Fruit fly (Drosophila melanogaster) whole organism, prepupa: ENCODE measurements around the gene APP-BP1.

Source experiments
- Blimp-1 ChIP-seq: fragments of 200-800 bp; sonication (Bioruptor generic); optimal IDR thresholded peaks from 3 replicates; lab custom pipeline; 2017; ENCODE audit warnings: missing biosample characterization, missing genetic modification characterization, mild to moderate bottlenecking, moderate library complexity, missing genetic modification reagents
- CG10631 ChIP-seq: fragments of 200-800 bp; sonication (Bioruptor generic); optimal IDR thresholded peaks from 2 replicates; lab custom pipeline; 2016; ENCODE audit warnings: missing biosample characterization, missing genetic modification characterization
- CG10669 ChIP-seq: fragments of 200-800 bp; sonication (Bioruptor generic); optimal IDR thresholded peaks from 3 replicates; lab custom pipeline; 2018; ENCODE audit warnings: missing biosample characterization, mild to moderate bottlenecking, missing genetic modification characterization, moderate library complexity
- CG11294 ChIP-seq: fragments of 200-800 bp; sonication (Bioruptor generic); IDR thresholded peaks from 2 replicates; pipeline ENCODE4 v1.3.6; 2022; ENCODE audit warnings: missing biosample characterization, missing genetic modification characterization
- CG11902 ChIP-seq: fragments of 200-800 bp; sonication (Bioruptor generic); optimal IDR thresholded peaks from 3 replicates; lab custom pipeline; 2016; ENCODE audit warnings: missing biosample characterization, missing genetic modification characterization
- CG16779 ChIP-seq: fragments of 200-800 bp; sonication (Bioruptor generic); optimal IDR thresholded peaks from 3 replicates; lab custom pipeline; 2017; ENCODE audit warnings: missing biosample characterization, mild to moderate bottlenecking, missing genetic modification characterization
- CG31627 ChIP-seq: fragments of 200-800 bp; sonication (Bioruptor generic); optimal IDR thresholded peaks from 3 replicates; lab custom pipeline; 2016; ENCODE audit warnings: missing biosample characterization, missing genetic modification characterization
- CG32006 ChIP-seq: fragments of 200-800 bp; sonication (Bioruptor generic); optimal IDR thresholded peaks from 3 replicates; lab custom pipeline; 2017; ENCODE audit warnings: missing biosample characterization, mild to moderate bottlenecking, missing genetic modification characterization
- CG3919 ChIP-seq: fragments of 200-800 bp; sonication (Bioruptor generic); optimal IDR thresholded peaks from 3 replicates; lab custom pipeline; 2016; ENCODE audit warnings: missing biosample characterization, missing genetic modification characterization
- CG4318 ChIP-seq: fragments of 200-800 bp; sonication (Bioruptor generic); optimal IDR thresholded peaks from 3 replicates; lab custom pipeline; 2017; ENCODE audit warnings: missing biosample characterization, mild to moderate bottlenecking, missing genetic modification characterization
- CG6163 ChIP-seq: fragments of 200-800 bp; sonication (Bioruptor generic); IDR thresholded peaks from 3 replicates; pipeline ENCODE4 v1.3.6; 2022; ENCODE audit warnings: missing biosample characterization, missing genetic modification characterization
- CG6276 ChIP-seq: fragments of 200-800 bp; sonication (Bioruptor generic); optimal IDR thresholded peaks from 2 replicates; lab custom pipeline; 2017; ENCODE audit warnings: missing biosample characterization, mild to moderate bottlenecking, missing genetic modification characterization
- CG6792 ChIP-seq: fragments of 200-800 bp; sonication (Bioruptor generic); optimal IDR thresholded peaks from 3 replicates; lab custom pipeline; 2016; ENCODE audit warnings: missing biosample characterization, missing genetic modification characterization
- CG6854 ChIP-seq: fragments of 200-800 bp; sonication (Bioruptor generic); optimal IDR thresholded peaks from 2 replicates; lab custom pipeline; 2017; ENCODE audit warnings: missing biosample characterization, mild to moderate bottlenecking, missing genetic modification characterization
- CG7368 ChIP-seq: fragments of 200-800 bp; sonication (Bioruptor generic); optimal IDR thresholded peaks from 3 replicates; lab custom pipeline; 2016; ENCODE audit warnings: missing biosample characterization, missing genetic modification characterization
- CG8119 ChIP-seq: fragments of 200-800 bp; sonication (Bioruptor generic); IDR thresholded peaks from 3 replicates; pipeline ENCODE4 v1.3.6; 2022; ENCODE audit warnings: missing biosample characterization, missing genetic modification characterization
- CG8319 ChIP-seq: fragments of 200-800 bp; sonication (Bioruptor generic); optimal IDR thresholded peaks from 3 replicates; lab custom pipeline; 2016; ENCODE audit warnings: missing biosample characterization, missing genetic modification characterization
- CG8632 ChIP-seq: fragments of 200-800 bp; sonication (Bioruptor generic); optimal IDR thresholded peaks from 3 replicates; lab custom pipeline; 2016; ENCODE audit warnings: missing biosample characterization, missing genetic modification characterization
- CG9139 ChIP-seq: fragments of 200-800 bp; sonication (Bioruptor generic); optimal IDR thresholded peaks from 3 replicates; lab custom pipeline; 2017; ENCODE audit warnings: missing biosample characterization, mild to moderate bottlenecking, missing genetic modification characterization
- Eip75B ChIP-seq: fragments of 200-800 bp; sonication (Bioruptor generic); optimal IDR thresholded peaks from 3 replicates; lab custom pipeline; 2016; ENCODE audit warnings: missing biosample characterization, missing genetic modification characterization
- Eip78C ChIP-seq: fragments of 200-800 bp; sonication (Bioruptor generic); peaks from one replicate; lab custom pipeline; 2016; ENCODE audit warnings: missing biosample characterization, missing genetic modification characterization
- Eip93F ChIP-seq: fragments of 200-800 bp; sonication (Bioruptor generic); optimal IDR thresholded peaks from 2 replicates; lab custom pipeline; 2016; ENCODE audit warnings: missing biosample characterization, mild to moderate bottlenecking, missing genetic modification characterization
- Ets21C ChIP-seq: fragments of 200-800 bp; sonication (Bioruptor generic); optimal IDR thresholded peaks from 3 replicates; lab custom pipeline; 2016; ENCODE audit warnings: missing biosample characterization, missing genetic modification characterization
- Ets96B ChIP-seq: fragments of 200-800 bp; optimal IDR thresholded peaks from 2 replicates; lab custom pipeline; 2019; ENCODE audit warnings: missing biosample characterization, mild to moderate bottlenecking, missing genetic modification characterization, moderate library complexity
- Gug ChIP-seq: fragments of 200-800 bp; sonication (Bioruptor generic); IDR thresholded peaks from 2 replicates; pipeline ENCODE4 v1.3.6; 2022; ENCODE audit warnings: missing biosample characterization, missing genetic modification characterization
- Hr38 ChIP-seq: sonication (Bioruptor generic); optimal IDR thresholded peaks from 2 replicates; lab custom pipeline; 2016; ENCODE audit warnings: missing biosample characterization, missing genetic modification characterization
- Hr39 ChIP-seq: fragments of 200-800 bp; sonication (Bioruptor generic); optimal IDR thresholded peaks from 2 replicates; lab custom pipeline; 2016; ENCODE audit warnings: missing biosample characterization, missing genetic modification characterization
- Hr4 ChIP-seq: fragments of 200-800 bp; sonication (Bioruptor generic); optimal IDR thresholded peaks from 3 replicates; lab custom pipeline; 2016; ENCODE audit warnings: missing biosample characterization, missing genetic modification characterization
- Lpt ChIP-seq: fragments of 200-800 bp; sonication (Bioruptor generic); optimal IDR thresholded peaks from 3 replicates; lab custom pipeline; 2016; ENCODE audit warnings: missing biosample characterization, missing genetic modification characterization
- Met ChIP-seq: fragments of 200-800 bp; sonication (Bioruptor generic); optimal IDR thresholded peaks from 3 replicates; lab custom pipeline; 2016; ENCODE audit warnings: missing biosample characterization, missing genetic modification characterization
- Smox ChIP-seq: fragments of 200-800 bp; sonication (Bioruptor generic); optimal IDR thresholded peaks from 3 replicates; lab custom pipeline; 2016; ENCODE audit warnings: missing biosample characterization, missing genetic modification characterization
- Sox14 ChIP-seq: fragments of 200-800 bp; sonication (Bioruptor generic); optimal IDR thresholded peaks from 3 replicates; lab custom pipeline; 2016; ENCODE audit warnings: missing biosample characterization, missing genetic modification characterization
- achi ChIP-seq: fragments of 200-800 bp; sonication (Bioruptor generic); optimal IDR thresholded peaks from 3 replicates; lab custom pipeline; 2016; ENCODE audit warnings: missing biosample characterization, missing genetic modification characterization
- acj6 ChIP-seq: fragments of 200-800 bp; sonication (Bioruptor generic); optimal IDR thresholded peaks from 3 replicates; lab custom pipeline; 2016; ENCODE audit warnings: missing biosample characterization, missing genetic modification characterization
- cyc ChIP-seq: fragments of 200-800 bp; sonication (Bioruptor generic); optimal IDR thresholded peaks from 3 replicates; lab custom pipeline; 2016; ENCODE audit warnings: missing biosample characterization, missing genetic modification characterization
- dac ChIP-seq: fragments of 200-800 bp; sonication (Bioruptor generic); optimal IDR thresholded peaks from 2 replicates; lab custom pipeline; 2017; ENCODE audit warnings: missing biosample characterization, mild to moderate bottlenecking, missing genetic modification characterization
- dsx ChIP-seq: fragments of 200-800 bp; optimal IDR thresholded peaks from 3 replicates; lab custom pipeline; 2019; ENCODE audit warnings: missing biosample characterization, mild to moderate bottlenecking, missing genetic modification characterization, moderate library complexity; ENCODE audit not compliant: poor library complexity, severe bottlenecking
- esn ChIP-seq: fragments of 200-800 bp; sonication (Bioruptor generic); optimal IDR thresholded peaks from 2 replicates; lab custom pipeline; 2016; ENCODE audit warnings: missing biosample characterization, mild to moderate bottlenecking, missing genetic modification characterization, moderate library complexity
- fd59A ChIP-seq: fragments of 200-800 bp; sonication (Bioruptor generic); optimal IDR thresholded peaks from 2 replicates; lab custom pipeline; 2017; ENCODE audit warnings: missing biosample characterization, mild to moderate bottlenecking, missing genetic modification characterization, missing genetic modification reagents
- fd85E ChIP-seq: fragments of 200-800 bp; sonication (Bioruptor generic); optimal IDR thresholded peaks from 3 replicates; lab custom pipeline; 2016; ENCODE audit warnings: missing biosample characterization, missing genetic modification characterization
- fkh ChIP-seq: fragments of 200-800 bp; sonication (Bioruptor generic); optimal IDR thresholded peaks from 3 replicates; lab custom pipeline; 2017; ENCODE audit warnings: missing biosample characterization, mild to moderate bottlenecking, missing genetic modification characterization, moderate library complexity
- net ChIP-seq: fragments of 200-800 bp; sonication (Bioruptor generic); optimal IDR thresholded peaks from 3 replicates; lab custom pipeline; 2016; ENCODE audit warnings: missing biosample characterization, missing genetic modification characterization
- pdm3 ChIP-seq: fragments of 200-800 bp; sonication (Bioruptor generic); optimal IDR thresholded peaks from 3 replicates; lab custom pipeline; 2016; ENCODE audit warnings: missing biosample characterization, missing genetic modification characterization
- spab ChIP-seq: fragments of 200-800 bp; sonication (Bioruptor generic); optimal IDR thresholded peaks from 2 replicates; lab custom pipeline; 2017; ENCODE audit warnings: missing biosample characterization, mild to moderate bottlenecking, missing genetic modification characterization, missing genetic modification reagents
- ss ChIP-seq, 2 experiments: fragments of 200-800 bp; sonication (Bioruptor generic); optimal IDR thresholded peaks; 2 replicates in 1 of 2; 3 replicates in 1 of 2; lab custom pipeline; 2017 to 2018; ENCODE audit warnings: mild to moderate bottlenecking in 2 of 2, missing biosample characterization in 2 of 2, missing genetic modification characterization in 2 of 2, moderate library complexity in 1 of 2
- svp ChIP-seq: fragments of 200-800 bp; sonication (Bioruptor generic); peaks from one replicate; lab custom pipeline; 2016; ENCODE audit warnings: missing biosample characterization, missing genetic modification characterization
- topi ChIP-seq: fragments of 200-800 bp; sonication (Bioruptor generic); optimal IDR thresholded peaks from 3 replicates; lab custom pipeline; 2016; ENCODE audit warnings: missing biosample characterization, missing genetic modification characterization
- vri ChIP-seq: fragments of 200-800 bp; sonication (Bioruptor generic); optimal IDR thresholded peaks from 3 replicates; lab custom pipeline; 2016; ENCODE audit warnings: missing biosample characterization, mild to moderate bottlenecking, missing genetic modification characterization

Gene APP-BP1

DNA sequence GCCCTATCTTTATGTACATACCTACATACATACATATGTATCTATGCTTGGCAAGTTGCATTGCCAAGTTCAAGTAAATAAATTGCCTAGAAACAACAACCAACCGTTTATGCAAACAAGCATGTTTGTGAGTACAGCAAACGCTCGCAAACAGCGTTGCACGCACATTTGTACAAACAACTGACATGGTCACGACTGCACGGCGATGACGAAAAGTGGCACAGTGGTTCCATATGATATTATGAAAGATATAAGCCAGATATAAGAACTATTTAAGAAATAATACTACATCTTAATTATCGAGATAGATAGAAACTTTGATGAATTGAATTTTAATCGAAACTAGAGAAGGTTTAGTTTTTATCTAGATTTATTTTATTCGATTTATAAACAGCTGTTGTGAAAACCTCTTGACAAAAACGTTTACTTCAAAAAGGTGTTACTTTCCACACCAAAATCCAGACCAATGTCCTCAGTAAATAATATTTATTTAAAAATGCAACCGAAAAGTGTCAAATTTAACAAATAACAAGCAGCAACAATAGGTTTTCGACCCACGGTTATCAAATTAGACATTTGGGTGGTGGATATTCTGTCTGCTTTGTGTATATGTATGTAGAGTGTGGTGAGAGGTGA lies 8.3 kb upstream of the APP-BP1 start (continued):
- TF ChIP-seq achi (GFP tag; lab: Kevin White, UChicago) (peak; percentile 77), Eip93F (GFP tag; lab: Kevin White, UChicago) (no peak), acj6 (peak; percentile 62), CG11902 (GFP tag; lab: Kevin White, UChicago) (no peak), spab (GFP tag; lab: Kevin White, UChicago) (peak; percentile 15), CG16779 (tag; lab: Kevin White, UChicago) (peak; percentile 3), dsx (no peak), Gug (GFP tag; lab: Robert Waterston, UW) (peak; percentile 58), Eip75B (GFP tag; lab: Kevin White, UChicago) (peak; percentile 49), CG6276 (GFP tag; lab: Kevin White, UChicago) (peak; percentile 74), fd59A (GFP tag; lab: Kevin White, UChicago) (no peak), vri (peak; percentile 61), Smox (GFP tag; lab: Kevin White, UChicago) (peak; percentile 71), dac (GFP tag; lab: Kevin White, UChicago) (peak; percentile 53), Ets96B (tag; lab: Kevin White, UChicago) (peak; percentile 38), net (GFP tag; lab: Kevin White, UChicago) (peak; percentile 84), CG7368 (GFP tag; lab: Kevin White, UChicago) (peak; percentile 12), CG32006 (GFP tag; lab: Kevin White, UChicago) (peak; percentile 90), svp (GFP tag; lab: Kevin White, UChicago) (peak; percentile 88), CG3919 (GFP tag; lab: Kevin White, UChicago) (peak; percentile 55), CG8632 (peak; percentile 68), Ets21C (GFP tag; lab: Kevin White, UChicago) (peak; percentile 56), CG8119 (GFP tag; lab: Robert Waterston, UW) (peak; percentile 79), Hr38 (GFP tag; lab: Kevin White, UChicago) (no peak), CG6792 (GFP tag; lab: Kevin White, UChicago) (peak; percentile 50), fkh (GFP tag; lab: Kevin White, UChicago) (peak; percentile 92), Hr4 (GFP tag; lab: Kevin White, UChicago) (peak; percentile 88), topi (GFP tag; lab: Kevin White, UChicago) (peak; percentile 75), Hr39 (GFP tag; lab: Kevin White, UChicago) (peak; percentile 62), Sox14 (peak; percentile 69), CG31627 (GFP tag; lab: Kevin White, UChicago) (peak; percentile 54), CG10669 (peak; percentile 32), CG11294 (GFP tag; lab: Robert Waterston, UW) (no peak; the same call in 1 of the 2 replicates), Eip78C (GFP tag; lab: Kevin White, UChicago) (peak; percentile 92)

DNA sequence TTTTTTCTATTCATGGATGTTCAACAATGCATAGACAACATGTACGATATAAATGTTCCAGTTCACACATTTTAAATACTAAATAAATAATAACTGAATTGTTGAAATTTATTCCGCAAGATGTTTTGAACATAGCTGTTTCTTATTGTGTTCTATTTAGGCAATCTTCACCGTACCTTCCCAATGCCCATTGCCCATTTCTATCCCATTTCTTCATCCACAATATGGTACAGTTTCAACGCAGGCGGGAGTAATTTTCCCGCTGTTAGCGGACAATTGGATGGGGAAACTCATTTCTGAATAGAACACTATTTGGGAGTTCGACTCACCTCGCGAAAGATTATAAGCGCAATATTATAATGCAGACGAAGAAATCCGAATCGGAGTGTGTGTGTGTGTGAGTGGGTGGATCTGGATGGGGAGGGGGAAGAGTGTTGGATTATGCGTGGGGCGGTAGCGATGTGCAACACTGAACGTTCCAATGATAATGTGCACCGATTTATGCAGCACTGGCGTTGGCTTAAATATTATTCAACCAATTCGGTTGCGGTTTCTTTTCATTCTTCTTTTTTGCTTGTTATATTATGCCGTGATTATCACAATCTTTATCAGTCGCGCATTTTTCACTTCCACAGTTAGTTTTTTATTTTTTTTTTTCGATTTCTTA lies 6.1 kb upstream of the APP-BP1 start:
- peak; percentile 58 for TF ChIP-seq Eip75B (GFP tag; lab: Kevin White, UChicago)
- peak; percentile 40 for TF ChIP-seq fd85E
- TF ChIP-seq Blimp-1 (GFP tag; lab: Kevin White, UChicago) = peak; percentile 15
- TF ChIP-seq CG4318 (GFP tag; lab: Kevin White, UChicago) = no peak
- peak; percentile 28 for TF ChIP-seq CG11902 (GFP tag; lab: Kevin White, UChicago)
- TF ChIP-seq CG11294 (GFP tag; lab: Robert Waterston, UW) = 0 out of 2 replicates have a peak, but pooled peaks have one; percentile 9
- peak; percentile 9 for TF ChIP-seq Lpt (GFP tag; lab: Kevin White, UChicago)
- TF ChIP-seq Met = peak; percentile 71
- TF ChIP-seq ss (GFP tag; optimal IDR thresholded peaks at IDR 0.05; lab: Kevin White, UChicago) = peak; percentile 21 to 52
- TF ChIP-seq CG7368 (GFP tag; lab: Kevin White, UChicago) = peak; percentile 54
- peak; percentile 74 for TF ChIP-seq esn (GFP tag; lab: Kevin White, UChicago)
- peak; percentile 72 for TF ChIP-seq CG6163 (GFP tag; lab: Robert Waterston, UW)
- TF ChIP-seq fd59A (GFP tag; lab: Kevin White, UChicago) = no peak
- TF ChIP-seq dsx = no peak
- peak; percentile 59 for TF ChIP-seq Hr39 (GFP tag; lab: Kevin White, UChicago)
- peak; percentile 66 for TF ChIP-seq pdm3
- peak; percentile 67 for TF ChIP-seq CG10631 (GFP tag; lab: Kevin White, UChicago)
- TF ChIP-seq CG6854 (GFP tag; lab: Kevin White, UChicago) = peak; percentile 18
- peak; percentile 19 for TF ChIP-seq CG16779 (tag; lab: Kevin White, UChicago)
- peak; percentile 73 for TF ChIP-seq cyc (GFP tag; lab: Kevin White, UChicago)
- TF ChIP-seq Ets96B (tag; lab: Kevin White, UChicago) = no peak
- peak; percentile 48 for TF ChIP-seq CG9139 (GFP tag; lab: Kevin White, UChicago)
- peak; percentile 59 for TF ChIP-seq CG8319
- TF ChIP-seq svp (GFP tag; lab: Kevin White, UChicago) = peak; percentile 73
